Fruit fly (Drosophila melanogaster) whole organism, embryonic: ENCODE results near the gene RhoGAPp190.

Experiments
- Adf1 ChIP-seq: fragments of 200-800 bp; sonication (Bioruptor generic); IDR thresholded peaks from 2 replicates; pipeline ENCODE4 v1.3.6; 2022; ENCODE audit warnings: missing biosample characterization, missing genetic modification characterization
- Aef1 ChIP-seq: fragments of 200-800 bp; sonication (Bioruptor generic); IDR thresholded peaks from 3 replicates; pipeline ENCODE4 v1.3.6; 2022; ENCODE audit warnings: missing biosample characterization, missing genetic modification characterization
- Bgb ChIP-seq: fragments of 200-800 bp; sonication (Bioruptor generic); IDR thresholded peaks from 2 replicates; pipeline ENCODE4 v1.3.6; 2022; ENCODE audit warnings: missing biosample characterization, missing genetic modification characterization; ENCODE audit not compliant: partially characterized antibody
- CG1024 ChIP-seq: fragments of 200-800 bp; sonication (Bioruptor generic); IDR thresholded peaks from 2 replicates; pipeline ENCODE4 v1.3.6; 2022; ENCODE audit warnings: missing biosample characterization, missing genetic modification characterization
- CG10565 ChIP-seq: fragments of 200-800 bp; sonication (Bioruptor generic); optimal IDR thresholded peaks from 3 replicates; lab custom pipeline; 2016; ENCODE audit warnings: missing biosample characterization, mild to moderate bottlenecking, missing genetic modification characterization
- CG11560 ChIP-seq: fragments of 200-800 bp; sonication (Bioruptor generic); IDR thresholded peaks from 3 replicates; pipeline ENCODE4 v1.3.6; 2022; ENCODE audit warnings: missing biosample characterization, missing genetic modification characterization
- CG12104 ChIP-seq: fragments of 200-800 bp; sonication (Bioruptor generic); optimal IDR thresholded peaks from 3 replicates; lab custom pipeline; 2016; ENCODE audit warnings: missing biosample characterization, missing genetic modification characterization
- CG12155 ChIP-seq: fragments of 200-800 bp; sonication (Bioruptor generic); optimal IDR thresholded peaks from 3 replicates; lab custom pipeline; 2016; ENCODE audit warnings: missing biosample characterization, missing genetic modification characterization
- CG13123 ChIP-seq: fragments of 200-800 bp; sonication (Bioruptor generic); optimal IDR thresholded peaks from 2 replicates; lab custom pipeline; 2016; ENCODE audit warnings: missing biosample characterization, missing genetic modification characterization
- CG15696 ChIP-seq: fragments of 200-800 bp; sonication (Bioruptor generic); optimal IDR thresholded peaks from 2 replicates; lab custom pipeline; 2019; ENCODE audit warnings: missing biosample characterization, mild to moderate bottlenecking, missing genetic modification characterization, moderate library complexity
- CG17186 ChIP-seq: fragments of 200-800 bp; sonication (Bioruptor generic); optimal IDR thresholded peaks from 3 replicates; lab custom pipeline; 2017; ENCODE audit warnings: missing biosample characterization, missing genetic modification reagents, missing genetic modification characterization
- CG2678 ChIP-seq: fragments of 200-800 bp; sonication (Bioruptor generic); optimal IDR thresholded peaks from 3 replicates; lab custom pipeline; 2019; ENCODE audit warnings: missing biosample characterization, mild to moderate bottlenecking, missing genetic modification characterization, moderate library complexity
- CG30020 ChIP-seq: fragments of 200-800 bp; optimal IDR thresholded peaks from 2 replicates; lab custom pipeline; 2019; ENCODE audit warnings: missing biosample characterization, mild to moderate bottlenecking, missing genetic modification characterization, moderate library complexity
- CG32532 ChIP-seq: fragments of 200-800 bp; sonication (Bioruptor generic); IDR thresholded peaks from 2 replicates; pipeline ENCODE4 v1.3.6; 2022; ENCODE audit warnings: missing biosample characterization, missing genetic modification characterization
- CG34376 ChIP-seq: fragments of 200-800 bp; sonication (Bioruptor generic); optimal IDR thresholded peaks from 2 replicates; lab custom pipeline; 2018; ENCODE audit warnings: missing biosample characterization, mild to moderate bottlenecking, missing genetic modification characterization
- CG4424 ChIP-seq: fragments of 200-800 bp; sonication (Bioruptor generic); optimal IDR thresholded peaks from 3 replicates; lab custom pipeline; 2016; ENCODE audit warnings: missing biosample characterization, missing genetic modification characterization
- CG5180 ChIP-seq: fragments of 200-800 bp; sonication (Bioruptor generic); optimal IDR thresholded peaks from 3 replicates; lab custom pipeline; 2017; ENCODE audit warnings: missing biosample characterization, missing genetic modification characterization, mild to moderate bottlenecking, moderate library complexity, missing genetic modification reagents
- CG6854 ChIP-seq: fragments of 200-800 bp; sonication (Bioruptor generic); optimal IDR thresholded peaks from 3 replicates; lab custom pipeline; 2017; ENCODE audit warnings: missing biosample characterization, mild to moderate bottlenecking, missing genetic modification characterization
- CG7372 ChIP-seq: fragments of 200-800 bp; sonication (Bioruptor generic); IDR thresholded peaks from 2 replicates; pipeline ENCODE4 v1.3.6; 2022; ENCODE audit warnings: missing biosample characterization, missing genetic modification characterization
- CG7745 ChIP-seq: fragments of 200-800 bp; sonication (Bioruptor generic); optimal IDR thresholded peaks from 2 replicates; lab custom pipeline; 2018; ENCODE audit warnings: missing biosample characterization, mild to moderate bottlenecking, missing genetic modification characterization, moderate library complexity
- D ChIP-seq, 2 experiments: fragments of 200-800 bp in 1 of 2; fragments of >200 bp in 1 of 2; sonication (Bioruptor generic) in 1 of 2; optimal IDR thresholded peaks; 2 replicates in 1 of 2; 3 replicates in 1 of 2; lab custom pipeline; 2017; ENCODE audit warnings: mild to moderate bottlenecking in 1 of 2, missing biosample characterization in 1 of 2, missing genetic modification characterization in 1 of 2, missing genetic modification reagents in 1 of 2
- Dp ChIP-seq: fragments of 200-800 bp; sonication (Bioruptor generic); optimal IDR thresholded peaks from 2 replicates; lab custom pipeline; 2018; ENCODE audit warnings: missing biosample characterization, mild to moderate bottlenecking, missing genetic modification characterization, moderate library complexity
- Ets65A ChIP-seq: fragments of 200-800 bp; sonication (Bioruptor generic); peaks from one replicate; lab custom pipeline; 2016; ENCODE audit warnings: missing biosample characterization, missing genetic modification characterization
- Gug ChIP-seq: fragments of 200-800 bp; sonication (Bioruptor generic); IDR thresholded peaks from 4 replicates; pipeline ENCODE4 v1.3.6; 2022; ENCODE audit warnings: missing biosample characterization, missing genetic modification characterization
- HHEX ChIP-seq: fragments of 200-800 bp; sonication (Bioruptor generic); optimal IDR thresholded peaks from 3 replicates; lab custom pipeline; 2017; ENCODE audit warnings: missing biosample characterization, mild to moderate bottlenecking, missing genetic modification characterization, missing genetic modification reagents
- HLH54F ChIP-seq: fragments of 200-800 bp; sonication (Bioruptor generic); optimal IDR thresholded peaks from 3 replicates; lab custom pipeline; 2016; ENCODE audit warnings: missing biosample characterization, missing genetic modification characterization
- Hey ChIP-seq: fragments of 200-800 bp; sonication (Bioruptor generic); optimal IDR thresholded peaks from 3 replicates; lab custom pipeline; 2018; ENCODE audit warnings: missing biosample characterization, mild to moderate bottlenecking, missing genetic modification characterization
- Hmr ChIP-seq: fragments of 200-800 bp; sonication (Bioruptor generic); optimal IDR thresholded peaks from 3 replicates; lab custom pipeline; 2017; ENCODE audit warnings: mild to moderate bottlenecking, missing biosample characterization, missing genetic modification reagents, missing genetic modification characterization
- Hr39 ChIP-seq: fragments of >200 bp; optimal IDR thresholded peaks from 2 replicates; lab custom pipeline; 2017
- Myb ChIP-seq: fragments of 200-800 bp; sonication (Bioruptor generic); optimal IDR thresholded peaks from 2 replicates; lab custom pipeline; 2016; ENCODE audit warnings: missing biosample characterization, missing genetic modification characterization
- NfI ChIP-seq: fragments of 200-800 bp; sonication (Bioruptor generic); optimal IDR thresholded peaks from 3 replicates; lab custom pipeline; 2018; ENCODE audit warnings: missing biosample characterization, mild to moderate bottlenecking, missing genetic modification characterization, moderate library complexity
- Sry-δ ChIP-seq: fragments of 200-800 bp; sonication (Bioruptor generic); optimal IDR thresholded peaks from 2 replicates; lab custom pipeline; 2016; ENCODE audit warnings: missing biosample characterization, missing genetic modification characterization
- Usf ChIP-seq: fragments of 200-800 bp; sonication (Bioruptor generic); optimal IDR thresholded peaks from 2 replicates; lab custom pipeline; 2017; ENCODE audit warnings: missing genotype, missing biosample characterization, missing genetic modification characterization
- Vsx1 ChIP-seq: fragments of 200-800 bp; sonication (Bioruptor generic); optimal IDR thresholded peaks from 2 replicates; lab custom pipeline; 2017; ENCODE audit warnings: missing biosample characterization, mild to moderate bottlenecking, missing genetic modification characterization, missing genetic modification reagents
- bsh ChIP-seq, 2 experiments: fragments of 200-800 bp; sonication (Bioruptor generic); optimal IDR thresholded peaks; 2 replicates each; lab custom pipeline; 2017 to 2018; ENCODE audit warnings: mild to moderate bottlenecking in 2 of 2, missing biosample characterization in 2 of 2, missing genetic modification characterization in 2 of 2, moderate library complexity in 1 of 2
- eyg ChIP-seq: fragments of 200-800 bp; sonication (Bioruptor generic); optimal IDR thresholded peaks from 3 replicates; lab custom pipeline; 2016; ENCODE audit warnings: missing biosample characterization, missing genetic modification characterization
- fd96Cb ChIP-seq: fragments of 200-800 bp; sonication (Bioruptor generic); optimal IDR thresholded peaks from 2 replicates; lab custom pipeline; 2018; ENCODE audit warnings: missing biosample characterization, mild to moderate bottlenecking, missing genetic modification characterization, moderate library complexity
- gem ChIP-seq: fragments of 200-800 bp; sonication (Bioruptor generic); optimal IDR thresholded peaks from 2 replicates; lab custom pipeline; 2019; ENCODE audit warnings: missing biosample characterization, mild to moderate bottlenecking, missing genetic modification characterization, moderate library complexity
- gfzf ChIP-seq: fragments of 200-800 bp; sonication (Bioruptor generic); optimal IDR thresholded peaks from 2 replicates; lab custom pipeline; 2016; ENCODE audit warnings: missing biosample characterization, mild to moderate bottlenecking, missing genetic modification characterization, moderate library complexity
- ham ChIP-seq: fragments of 200-800 bp; sonication (Bioruptor generic); IDR thresholded peaks from 2 replicates; pipeline ENCODE4 v1.3.6; 2022; ENCODE audit warnings: missing biosample characterization, missing genetic modification characterization
- lola ChIP-seq, 3 experiments: fragments of >200 bp in 2 of 3; fragments of 200-800 bp in 1 of 3; sonication (Bioruptor generic) in 1 of 3; optimal IDR thresholded peaks; 2 replicates each; lab custom pipeline; 2017 to 2019; ENCODE audit warnings: missing biosample characterization in 3 of 3, missing genetic modification characterization in 3 of 3, mild to moderate bottlenecking in 1 of 3, moderate library complexity in 1 of 3
- mirr ChIP-seq: fragments of 200-800 bp; sonication (Bioruptor generic); optimal IDR thresholded peaks from 3 replicates; lab custom pipeline; 2018; ENCODE audit warnings: missing biosample characterization, mild to moderate bottlenecking, missing genetic modification characterization
- p53 ChIP-seq: fragments of 200-800 bp; sonication (Bioruptor generic); optimal IDR thresholded peaks from 2 replicates; lab custom pipeline; 2016; ENCODE audit warnings: missing biosample characterization, missing genetic modification characterization
- prd ChIP-seq, 3 experiments: fragments of >200 bp in 2 of 3; fragments of 200-800 bp in 1 of 3; sonication (Bioruptor generic) in 1 of 3; optimal IDR thresholded peaks in 2 of 3; IDR thresholded peaks in 1 of 3; 2 replicates in 2 of 3; 3 replicates in 1 of 3; pipeline versions ENCODE4 v1.3.6 to Lab custom; 2017 to 2022; ENCODE audit warnings: missing biosample characterization in 1 of 3, missing genetic modification characterization in 1 of 3
- pzg ChIP-seq: fragments of 200-800 bp; sonication (Bioruptor generic); optimal IDR thresholded peaks from 3 replicates; lab custom pipeline; 2018; ENCODE audit warnings: missing biosample characterization, mild to moderate bottlenecking, missing genetic modification characterization, moderate library complexity
- run ChIP-seq: fragments of 200-800 bp; sonication (Bioruptor generic); optimal IDR thresholded peaks from 3 replicates; lab custom pipeline; 2018; ENCODE audit warnings: missing biosample characterization, mild to moderate bottlenecking, missing genetic modification characterization
- slp2 ChIP-seq: fragments of 200-800 bp; sonication (Bioruptor generic); optimal IDR thresholded peaks from 2 replicates; lab custom pipeline; 2016; ENCODE audit warnings: missing biosample characterization, missing genetic modification characterization
- sob ChIP-seq: fragments of 200-800 bp; sonication (Bioruptor generic); IDR thresholded peaks from 2 replicates; pipeline ENCODE4 v1.3.6; 2022; ENCODE audit warnings: missing biosample characterization, missing genetic modification characterization
- wdn ChIP-seq: fragments of 200-800 bp; sonication (Bioruptor generic); IDR thresholded peaks from 2 replicates; pipeline ENCODE4 v1.3.6; 2022; ENCODE audit warnings: missing biosample characterization, missing genetic modification characterization
- zen2 ChIP-seq: fragments of 200-800 bp; sonication (Bioruptor generic); IDR thresholded peaks from 3 replicates; pipeline ENCODE4 v1.3.6; 2022; ENCODE audit warnings: missing biosample characterization, missing genetic modification characterization; ENCODE audit not compliant: partially characterized antibody

Gene RhoGAPp190

dm6 chrX:17696637-17697036 lies 44.3 kb upstream of the RhoGAPp190 start (continued):
- TF ChIP-seq CG7745 (tag; lab: Kevin White, UChicago) (no peak), Bgb (GFP tag; lab: Robert Waterston, UW) (no peak), CG1024 (GFP tag; lab: Robert Waterston, UW) (no peak), D (optimal IDR thresholded peaks at IDR 0.05; lab: Kevin White, UChicago) (no peak), D (GFP tag; optimal IDR thresholded peaks at IDR 0.05; lab: Kevin White, UChicago) (no peak), CG12155 (GFP tag; lab: Kevin White, UChicago) (no peak), CG10565 (no peak), prd (optimal IDR thresholded peaks at IDR 0.05; lab: Kevin White, UChicago) (no peak), prd (GFP tag; IDR thresholded peaks at IDR 0.05; lab: Robert Waterston, UW) (peak; percentile 66), Sry-δ (no peak), bsh (GFP tag; optimal IDR thresholded peaks at IDR 0.05; lab: Kevin White, UChicago) (peak in 1 of 2 experiments; percentile 33), pzg (GFP tag; lab: Kevin White, UChicago) (no peak), CG6854 (GFP tag; lab: Kevin White, UChicago) (peak; percentile 13), Hey (no peak), sob (GFP tag; lab: Robert Waterston, UW) (peak; percentile 76), CG11560 (no peak), HHEX (GFP tag; lab: Kevin White, UChicago) (no peak), CG17186 (GFP tag; lab: Kevin White, UChicago) (no peak), Aef1 (peak; percentile 65; the same call in 2 of the 3 replicates), p53 (GFP tag; lab: Kevin White, UChicago) (no peak), slp2 (GFP tag; lab: Kevin White, UChicago) (no peak), CG13123 (no peak), CG5180 (no peak), eyg (GFP tag; lab: Kevin White, UChicago) (peak; percentile 26), lola (GFP tag; optimal IDR thresholded peaks at IDR 0.05; lab: Kevin White, UChicago) (no peak), CG34376 (GFP tag; lab: Kevin White, UChicago) (peak; percentile 50), Gug (GFP tag; lab: Robert Waterston, UW) (peak; percentile 14; the same call in 1 of the 4 replicates), run (tag; lab: Kevin White, UChicago) (peak; percentile 29), Hr39 (lab: Kevin White, UChicago) (no peak), CG4424 (GFP tag; lab: Kevin White, UChicago) (peak; percentile 47), CG2678 (tag; lab: Kevin White, UChicago) (peak; percentile 78), Hmr (peak; percentile 66), CG12104 (peak; percentile 45), CG7372 (GFP tag; lab: Robert Waterston, UW) (peak; percentile 53; the same call in 1 of the 2 replicates), Ets65A (GFP tag; lab: Kevin White, UChicago) (peak; percentile 75), Myb (no peak), ham (GFP tag; lab: Robert Waterston, UW) (no peak), fd96Cb (tag; lab: Kevin White, UChicago) (no peak), mirr (no peak), wdn (GFP tag; lab: Robert Waterston, UW) (peak; percentile 63), CG32532 (GFP tag; lab: Robert Waterston, UW) (peak; percentile 82), NfI (GFP tag; lab: Kevin White, UChicago) (peak; percentile 64), Vsx1 (peak; percentile 16), Adf1 (GFP tag; lab: Robert Waterston, UW) (peak; percentile 61; the same call in 1 of the 2 replicates), gfzf (no peak), CG15696 (no peak), Usf (no peak), gem (tag; lab: Kevin White, UChicago) (peak; percentile 79), Dp (no peak), zen2 (no peak), HLH54F (GFP tag; lab: Kevin White, UChicago) (peak; percentile 15), CG30020 (no peak)
